Worm (Caenorhabditis elegans): Measurements from ENCODE around the gene K05F6.10.

- TF ChIP-seq hmbx-1 (tag; optimal IDR thresholded peaks at IDR 0.05) (no peak), aly-1 (tag; optimal IDR thresholded peaks at IDR 0.05) (no peak), flt-1 (GFP tag; IDR thresholded peaks at IDR 0.05) (no peak), tbx-37 (GFP tag; conservative IDR thresholded peaks at IDR 0.05) (no peak), tbx-11 (GFP tag; IDR thresholded peaks at IDR 0.05) (no peak)
These were observed 45.2 kb upstream of the K05F6.10 start, which contains the start of gene fbxa-158 for ce11 chrII:1621180-1621579.
